Fruit fly (Drosophila melanogaster): ENCODE results near the gene Smox.

Gene Smox

dm6 chrX:8116813-8117212, 25.3 kb downstream of the Smox start, which contains the start of gene CG1575:
Gene CG1575, plus strand, starts transcription at chrX:8117012.
- TF ChIP-seq noc (tag; optimal IDR thresholded peaks at IDR 0.05) = no peak

dm6 chrX:8115717-8116311, 26.3 kb downstream of the Smox start, which contains the start of gene Gclc:
Gene Gclc, minus strand, starts transcription at chrX:8116147.
- TF ChIP-seq noc (tag; optimal IDR thresholded peaks at IDR 0.05) = peak; percentile 17

- TF ChIP-seq noc (tag; optimal IDR thresholded peaks at IDR 0.05) = no peak
Observed at dm6 chrX:8115343-8115676, 26.8 kb downstream of the Smox start.

- peak; percentile 77 for TF ChIP-seq noc (tag; optimal IDR thresholded peaks at IDR 0.05)
Observed at dm6 chrX:8114476-8115342, 27.4 kb downstream of the Smox start.

dm6 chrX:8113386-8114279, 28.4 kb downstream of the Smox start:
- TF ChIP-seq noc (tag; optimal IDR thresholded peaks at IDR 0.05) = peak; percentile 93

dm6 chrX:8112715-8113114, 29.4 kb downstream of the Smox start:
- peak; percentile 43 for TF ChIP-seq noc (tag; optimal IDR thresholded peaks at IDR 0.05)

dm6 chrX:8110984-8111383, 31.1 kb downstream of the Smox start:
- TF ChIP-seq noc (tag; optimal IDR thresholded peaks at IDR 0.05) = no peak

- no peak for TF ChIP-seq noc (tag; optimal IDR thresholded peaks at IDR 0.05)
Observed at dm6 chrX:8107936-8108335, 34.1 kb downstream of the Smox start.

dm6 chrX:8106281-8107050, 35.6 kb downstream of the Smox start:
- peak; percentile 34 for TF ChIP-seq noc (tag; optimal IDR thresholded peaks at IDR 0.05)

- TF ChIP-seq noc (tag; optimal IDR thresholded peaks at IDR 0.05) = peak; percentile 92
Observed at dm6 chrX:8101479-8102198, 40.4 kb downstream of the Smox start, which contains the start of gene CG2258. Gene CG2258, minus strand, starts transcription at chrX:8102095.

dm6 chrX:8100826-8101079, 41.3 kb downstream of the Smox start:
- no peak for TF ChIP-seq noc (tag; optimal IDR thresholded peaks at IDR 0.05)

- TF ChIP-seq noc (tag; optimal IDR thresholded peaks at IDR 0.05) = peak; percentile 14
Observed at dm6 chrX:8100026-8100825, 41.9 kb downstream of the Smox start.

- TF ChIP-seq noc (tag; optimal IDR thresholded peaks at IDR 0.05) = no peak
Observed at dm6 chrX:8093722-8094177, 48.3 kb downstream of the Smox start, which contains the start of gene UbcE2H. Gene UbcE2H, minus strand, starts transcription at chrX:8094064.

All from whole organism, larva.